Worm (Caenorhabditis elegans) whole organism, young adult: ENCODE data around the gene txdc-17.

ENCODE experiments used
- F23B12.7 ChIP-seq: sonication (generic microtip); optimal IDR thresholded peaks from 2 replicates; lab custom pipeline; 2017; ENCODE audit warnings: missing genetic modification characterization, mild to moderate bottlenecking, missing compliant biosample characterization, antibody characterized with exemption, moderate library complexity; ENCODE audit not compliant: insufficient read depth
- aptf-3 ChIP-seq: fragments of 200-800 bp; sonication (Bioruptor generic); IDR thresholded peaks from 2 replicates; pipeline ENCODE4 v1.3.6; 2022; ENCODE audit warnings: missing genetic modification characterization, missing compliant biosample characterization
- ceh-27 ChIP-seq: fragments of 200-800 bp; sonication (Bioruptor generic); optimal IDR thresholded peaks from 2 replicates; lab custom pipeline; 2018; ENCODE audit warnings: mild to moderate bottlenecking, missing genetic modification characterization, moderate library complexity, missing compliant biosample characterization
- ceh-58 ChIP-seq: fragments of 200-800 bp; sonication (Bioruptor generic); IDR thresholded peaks from 2 replicates; pipeline ENCODE4 v1.3.6; 2022; ENCODE audit warnings: missing genetic modification characterization, missing compliant biosample characterization
- hlh-12 ChIP-seq: sonication (generic microtip); optimal IDR thresholded peaks from 2 replicates; lab custom pipeline; 2016; ENCODE audit warnings: missing genetic modification characterization, missing compliant biosample characterization
- hmg-20 ChIP-seq: fragments of 200-800 bp; sonication (Bioruptor generic); IDR thresholded peaks from 2 replicates; pipeline ENCODE4 v1.3.6; 2022; ENCODE audit warnings: missing genetic modification reagents, missing genetic modification characterization, missing compliant biosample characterization
- repo-1 ChIP-seq: sonication (generic microtip); optimal IDR thresholded peaks from 2 replicates; lab custom pipeline; 2017; ENCODE audit warnings: mild to moderate bottlenecking, missing genetic modification characterization, missing compliant biosample characterization
- sdz-38 ChIP-seq: sonication (generic microtip); optimal IDR thresholded peaks from 2 replicates; lab custom pipeline; 2016; ENCODE audit warnings: missing genotype, missing genetic modification characterization, missing compliant biosample characterization

DNA sequence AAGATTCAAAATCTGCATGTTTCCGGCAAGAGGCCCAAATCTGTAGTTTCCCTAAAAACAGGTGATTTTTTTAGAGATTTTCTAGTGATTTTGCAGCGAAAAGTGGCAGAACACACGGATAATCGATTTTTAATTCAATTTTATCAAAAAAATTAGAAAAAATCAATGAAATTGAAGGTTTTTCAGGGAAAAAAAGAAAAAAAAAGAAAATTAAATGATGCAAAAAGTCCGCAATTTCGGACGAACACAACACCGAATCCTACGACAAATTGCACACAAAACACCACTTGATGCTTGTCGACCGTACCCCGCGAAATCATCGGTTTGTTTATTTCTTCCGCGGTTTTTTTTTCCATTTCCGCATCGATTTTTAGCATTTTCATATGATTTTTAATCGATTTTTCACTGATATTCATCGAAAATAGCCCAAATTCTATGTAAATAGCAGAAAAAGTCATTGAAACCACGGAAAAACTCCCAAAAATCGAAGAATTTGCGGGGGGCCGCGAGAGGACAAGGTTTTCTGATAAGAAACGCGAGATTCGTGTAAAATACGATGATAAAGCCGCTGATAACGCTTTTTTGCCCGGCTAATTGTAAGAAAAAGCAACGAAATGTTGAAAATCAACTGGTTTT, 19.4 kb upstream of the txdc-17 start, which contains the start of gene tufm-1:
- TF ChIP-seq aptf-3 (no peak), repo-1 (no peak), hmg-20 (GFP tag; lab: Robert Waterston, UW) (no peak), sdz-38 (tag; lab: Kevin White, UChicago) (no peak), ceh-27 (GFP tag; lab: Kevin White, UChicago) (no peak), F23B12.7 (tag; lab: Kevin White, UChicago) (peak; percentile 62), ceh-58 (GFP tag; lab: Robert Waterston, UW) (no peak), hlh-12 (tag; lab: Kevin White, UChicago) (no peak)
